Fruit fly (Drosophila melanogaster) whole organism, larva: ENCODE data around the gene RanBP3.

Experiments
- noc ChIP-seq: fragments of 200-800 bp; sonication (Bioruptor generic); optimal IDR thresholded peaks from 3 replicates; lab custom pipeline; 2019; ENCODE audit warnings: missing biosample characterization, mild to moderate bottlenecking, missing genetic modification characterization, moderate library complexity

Gene RanBP3

dm6 chr3R:23733771-23734170 is 18.9 kb downstream of the RanBP3 start:
- no peak for TF ChIP-seq noc (tag; lab: Kevin White, UChicago)

dm6 chr3R:23732990-23733512 is 19.6 kb downstream of the RanBP3 start, which contains the start of the genes Hmgcr and Rpn9:
Gene Hmgcr, plus strand, starts transcription at chr3R:23733324.
Gene Rpn9, minus strand, starts transcription at chr3R:23733462.
- no peak for TF ChIP-seq noc (tag; lab: Kevin White, UChicago)

dm6 chr3R:23732533-23732932 is 20.1 kb downstream of the RanBP3 start:
- no peak for TF ChIP-seq noc (tag; lab: Kevin White, UChicago)

- TF ChIP-seq noc (tag; lab: Kevin White, UChicago) = no peak
These were observed 22.2 kb downstream of the RanBP3 start for dm6 chr3R:23730472-23730801.

dm6 chr3R:23729632-23730471 is 22.8 kb downstream of the RanBP3 start:
- TF ChIP-seq noc (tag; lab: Kevin White, UChicago) = no peak

dm6 chr3R:23729066-23729465 is 23.6 kb downstream of the RanBP3 start:
- TF ChIP-seq noc (tag; lab: Kevin White, UChicago) = peak; percentile 78

dm6 chr3R:23728086-23728485 is 24.5 kb downstream of the RanBP3 start:
- TF ChIP-seq noc (tag; lab: Kevin White, UChicago) = no peak

dm6 chr3R:23727657-23728056 is 25.0 kb downstream of the RanBP3 start:
- TF ChIP-seq noc (tag; lab: Kevin White, UChicago) = peak; percentile 69

dm6 chr3R:23726740-23727139 is 25.9 kb downstream of the RanBP3 start:
- TF ChIP-seq noc (tag; lab: Kevin White, UChicago) = peak; percentile 98

- peak; percentile 61 for TF ChIP-seq noc (tag; lab: Kevin White, UChicago)
These were observed 26.8 kb downstream of the RanBP3 start for dm6 chr3R:23725711-23726349.

dm6 chr3R:23724843-23725506 is 27.7 kb downstream of the RanBP3 start:
- peak; percentile 90 for TF ChIP-seq noc (tag; lab: Kevin White, UChicago)

- no peak for TF ChIP-seq noc (tag; lab: Kevin White, UChicago)
These were observed 29.1 kb downstream of the RanBP3 start for dm6 chr3R:23723381-23724034.

- TF ChIP-seq noc (tag; lab: Kevin White, UChicago) = peak; percentile 89
These were observed 29.8 kb downstream of the RanBP3 start, which contains the start of gene CG10365 for dm6 chr3R:23722680-23723372. Gene CG10365, plus strand, starts transcription at chr3R:23723331.

dm6 chr3R:23721936-23722335 is 30.7 kb downstream of the RanBP3 start:
- TF ChIP-seq noc (tag; lab: Kevin White, UChicago) = peak; percentile 44

dm6 chr3R:23721525-23721924 is 31.1 kb downstream of the RanBP3 start, which contains the start of gene CG10232:
Gene CG10232, minus strand, starts transcription at chr3R:23721625.
- TF ChIP-seq noc (tag; lab: Kevin White, UChicago) = no peak
